Fruit fly (Drosophila melanogaster) whole organism, larva: Measurements from ENCODE around the gene Rsf1.

Experiments used
- noc ChIP-seq: fragments of 200-800 bp; sonication (Bioruptor generic); optimal IDR thresholded peaks from 3 replicates; lab custom pipeline; 2019; ENCODE audit warnings: missing biosample characterization, mild to moderate bottlenecking, missing genetic modification characterization, moderate library complexity

The Rsf1 gene

DNA sequence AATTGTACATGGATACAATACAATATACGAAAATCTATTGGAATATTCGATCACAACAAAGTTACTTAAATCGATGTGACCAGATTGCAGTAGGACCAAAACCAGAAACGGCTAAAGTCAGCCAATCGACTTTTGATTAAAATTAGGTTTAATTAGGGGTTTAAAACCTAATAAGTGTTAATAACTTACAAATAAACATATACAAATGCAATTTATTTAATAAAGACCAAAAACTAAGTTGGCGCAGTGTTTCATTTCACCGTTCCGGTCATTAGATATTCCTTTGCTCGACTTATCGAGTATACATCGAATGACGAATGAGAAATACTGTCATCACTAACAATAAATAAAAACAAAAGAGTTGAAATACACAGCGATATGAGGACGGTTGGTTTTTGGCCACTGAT, 12.9 kb downstream of the Rsf1 start, which contains the start of the genes bsk and CG31717:
bsk (minus strand) TSS at position 61 of the 407 bp plus-strand sequence.
CG31717 (plus strand) TSS at position 297 of the 407 bp plus-strand sequence.
- TF ChIP-seq noc (tag; lab: Kevin White, UChicago): no peak

DNA sequence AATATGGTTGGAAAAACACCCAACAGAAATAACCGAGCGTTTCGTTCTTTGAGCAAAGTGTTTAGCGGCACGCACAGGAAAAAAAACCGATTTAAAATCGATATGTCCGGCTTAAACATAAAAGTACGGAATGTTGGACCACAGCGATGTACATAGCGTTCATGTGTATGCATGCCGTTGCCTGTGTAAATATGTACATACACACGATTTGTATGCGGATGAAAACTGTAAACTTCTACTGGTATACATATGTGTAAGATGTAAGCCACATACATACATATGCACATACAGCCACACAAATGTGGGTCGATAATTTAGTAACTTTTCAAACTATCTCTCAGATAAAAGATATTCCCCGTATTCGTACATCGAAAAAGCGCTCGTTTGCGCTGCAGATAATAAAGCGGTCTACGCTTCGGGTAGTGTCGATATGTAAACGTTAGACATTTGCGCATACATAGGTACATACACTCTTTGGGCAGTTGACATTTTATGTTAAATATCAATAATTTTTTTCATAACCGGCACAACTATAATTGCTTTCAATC, 13.6 kb downstream of the Rsf1 start:
- no peak for TF ChIP-seq noc (tag; lab: Kevin White, UChicago)

DNA sequence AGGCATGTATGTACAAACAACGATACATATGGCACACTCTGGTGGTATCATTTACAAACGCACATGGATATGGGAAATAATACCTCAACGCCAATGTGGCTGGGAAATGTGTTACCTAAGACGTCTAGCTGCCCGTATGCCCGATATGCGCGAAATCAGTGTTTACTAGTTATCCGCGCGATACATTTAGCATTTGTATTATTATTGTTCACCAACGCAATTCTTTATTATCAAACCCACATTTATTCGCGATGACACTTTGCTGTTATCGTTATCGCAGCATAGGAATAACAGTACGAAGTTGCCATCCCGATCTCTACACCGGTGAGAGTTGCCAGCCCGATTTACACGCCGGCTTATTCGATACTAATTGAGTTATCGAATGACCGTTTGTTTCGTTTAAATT, 16.6 kb downstream of the Rsf1 start, which contains the start of gene chico:
chico (minus strand) TSS at position 294 of the 406 bp plus-strand sequence.
- TF ChIP-seq noc (tag; lab: Kevin White, UChicago): no peak

DNA sequence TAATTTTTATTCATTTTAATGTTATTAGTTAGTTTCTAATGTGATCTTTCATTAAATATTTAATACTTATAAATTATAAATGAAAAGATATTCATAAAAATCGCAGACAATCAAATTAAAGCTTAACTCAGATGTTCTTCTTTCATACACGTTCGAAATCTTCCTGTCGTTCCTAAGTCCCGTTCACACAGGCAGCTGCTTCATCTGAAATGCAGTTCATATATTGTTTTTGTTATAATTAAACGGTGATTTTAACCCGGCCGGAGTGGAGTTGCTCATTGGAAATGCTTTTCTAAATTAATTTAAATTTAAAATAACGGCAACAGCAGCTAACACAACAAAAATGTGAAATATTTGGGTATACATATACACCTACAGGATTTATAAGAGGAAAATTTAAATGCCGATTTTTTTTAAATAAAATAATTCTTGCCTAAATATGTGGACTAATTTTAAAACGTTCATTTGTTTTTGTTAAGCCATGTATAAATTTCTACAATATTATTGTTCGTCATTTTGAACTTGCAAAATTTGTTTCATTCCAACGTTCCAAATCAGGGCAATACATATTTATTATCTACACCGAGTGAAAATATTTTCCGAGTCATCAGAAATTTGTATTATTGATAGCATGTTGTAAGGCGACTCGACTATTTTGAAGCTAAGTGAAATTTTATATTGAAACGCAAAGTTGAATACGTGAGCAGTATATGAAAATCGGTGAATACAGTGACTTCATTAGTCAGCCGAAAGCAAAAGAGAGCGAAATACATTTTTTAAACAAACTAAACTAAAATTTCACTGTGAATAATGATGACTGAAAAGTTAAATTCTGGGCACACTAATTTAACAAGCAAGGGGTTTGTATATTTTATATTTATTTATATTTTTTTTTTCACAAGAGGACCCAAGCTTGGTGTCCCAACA, 24.4 kb downstream of the Rsf1 start, which contains the start of gene me31B:
me31B (plus strand) TSS at position 616 of the 927 bp plus-strand sequence.
- no peak for TF ChIP-seq noc (tag; lab: Kevin White, UChicago)

DNA sequence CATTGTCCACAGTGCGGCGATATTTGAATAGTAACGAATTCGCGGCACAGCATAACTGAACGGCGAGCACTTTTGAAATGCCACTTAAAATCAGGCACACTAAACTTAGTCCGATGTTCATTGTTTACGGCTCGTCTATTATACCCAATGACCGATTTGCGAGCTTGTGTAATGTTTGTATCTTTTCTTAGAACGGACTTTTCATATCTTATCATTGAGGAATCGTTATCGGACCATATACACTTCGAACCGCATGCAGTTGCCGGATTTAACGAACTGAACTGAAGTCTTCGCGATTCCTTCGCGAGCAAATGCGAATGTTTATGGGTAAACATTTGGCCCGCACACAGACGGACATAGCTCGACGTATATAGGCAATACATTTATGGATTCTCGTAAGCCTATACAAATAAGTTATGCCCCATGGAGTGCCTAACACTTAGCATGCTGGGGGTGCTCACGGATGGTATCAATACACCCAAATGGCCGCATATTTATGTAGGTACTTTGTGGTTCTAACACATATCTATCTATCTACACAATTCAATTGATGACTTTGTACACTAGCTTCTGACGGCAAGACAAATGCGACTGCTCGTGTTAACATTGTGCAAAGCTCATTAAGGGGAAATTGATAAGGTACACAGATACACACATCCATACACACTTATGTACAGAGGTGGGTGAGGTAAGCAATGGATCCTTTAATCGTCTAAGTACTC, 25.5 kb downstream of the Rsf1 start, which contains the start of gene mthl15:
mthl15 (minus strand) TSS at position 593 of the 722 bp plus-strand sequence.
- no peak for TF ChIP-seq noc (tag; lab: Kevin White, UChicago)

DNA sequence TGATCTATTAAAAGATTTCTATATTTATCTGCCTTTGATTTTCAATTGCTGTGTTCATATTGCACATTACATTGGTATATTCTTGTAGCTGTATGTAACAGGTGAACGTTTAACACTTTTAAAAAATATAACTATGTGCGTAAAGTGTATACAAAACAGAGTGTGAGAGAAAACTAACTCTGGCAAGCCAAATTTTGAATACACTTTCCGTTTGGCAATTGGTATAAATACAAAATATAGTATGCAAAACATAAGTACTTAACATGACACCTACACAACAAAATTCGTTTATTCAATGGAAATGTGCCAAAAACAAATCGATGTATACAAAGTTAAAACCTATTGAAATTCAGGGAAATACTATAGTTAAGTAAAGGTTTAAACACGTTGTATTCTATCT, 30.5 kb downstream of the Rsf1 start:
- TF ChIP-seq noc (tag; lab: Kevin White, UChicago): no peak

DNA sequence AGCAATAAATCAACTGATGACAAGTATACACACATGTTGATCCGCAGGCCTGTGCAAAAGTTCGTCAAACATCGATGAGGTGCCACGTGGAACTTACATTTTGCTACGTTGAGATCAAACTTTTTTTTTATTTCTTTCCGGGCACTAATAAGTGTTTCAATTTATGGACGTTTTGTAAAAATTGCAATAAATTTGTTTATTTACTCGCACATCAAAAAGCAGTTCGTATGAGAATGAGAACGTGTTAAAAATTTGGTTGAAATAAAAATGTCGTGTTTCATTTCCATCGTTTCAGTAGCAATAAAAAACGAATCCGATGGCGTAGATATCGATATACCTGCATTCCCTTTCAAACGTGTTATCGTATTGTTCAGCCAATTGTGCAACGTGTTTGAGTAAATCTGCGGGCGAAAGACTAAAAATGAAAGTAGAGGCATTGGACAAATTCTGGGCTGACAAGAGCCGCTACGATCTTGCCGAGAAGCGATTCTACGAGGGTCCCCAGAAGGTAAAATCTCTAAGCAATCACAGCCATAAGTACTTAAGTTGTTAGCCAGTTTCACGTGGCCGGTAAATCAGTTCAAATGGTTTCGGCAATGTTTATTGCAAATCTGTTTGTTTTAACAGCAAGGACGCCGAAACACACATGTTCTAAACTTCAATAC, 31.1 kb downstream of the Rsf1 start, which contains the start of gene eEF1delta:
eEF1delta (plus strand) TSS at position 356 of the 665 bp plus-strand sequence.
- TF ChIP-seq noc (tag; lab: Kevin White, UChicago): no peak

DNA sequence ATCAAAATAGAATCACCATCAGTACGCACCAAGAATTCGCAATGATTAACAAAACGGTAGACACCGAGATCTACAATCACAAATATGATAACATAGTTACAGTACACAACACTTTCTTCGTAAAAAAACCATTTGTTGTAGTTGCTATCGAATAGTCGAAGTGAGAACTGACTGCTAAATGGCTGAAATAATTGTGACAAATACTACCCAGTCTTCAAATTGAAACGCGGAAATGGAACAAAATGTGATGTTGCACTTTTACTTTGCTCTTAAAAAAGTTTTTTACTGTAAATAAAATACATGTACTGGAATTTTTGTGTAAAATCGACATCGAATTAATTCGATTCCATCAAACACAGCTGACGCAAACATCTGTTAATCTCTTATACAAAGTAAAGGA, 31.8 kb downstream of the Rsf1 start, which contains the start of gene ova:
ova (minus strand) TSS at position 183 of the 400 bp plus-strand sequence.
- TF ChIP-seq noc (tag; lab: Kevin White, UChicago): no peak

DNA sequence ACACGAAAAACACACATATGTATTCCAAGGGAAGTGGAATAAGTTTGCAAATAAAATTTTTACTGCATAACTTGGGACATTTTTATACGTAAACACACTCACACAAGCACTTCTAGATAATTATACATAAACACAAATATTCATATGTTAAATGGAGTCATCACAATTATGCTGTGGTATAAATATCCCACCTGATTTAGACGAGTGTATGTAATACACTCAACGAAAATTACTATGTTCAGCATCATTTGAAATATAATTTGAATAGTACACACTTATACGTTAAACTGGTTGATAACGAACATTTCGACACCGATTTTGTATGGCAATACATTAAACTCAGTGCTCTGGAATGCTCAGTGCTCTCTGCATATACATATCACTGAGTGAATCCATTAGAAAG, 32.3 kb downstream of the Rsf1 start:
- TF ChIP-seq noc (tag; lab: Kevin White, UChicago): no peak

DNA sequence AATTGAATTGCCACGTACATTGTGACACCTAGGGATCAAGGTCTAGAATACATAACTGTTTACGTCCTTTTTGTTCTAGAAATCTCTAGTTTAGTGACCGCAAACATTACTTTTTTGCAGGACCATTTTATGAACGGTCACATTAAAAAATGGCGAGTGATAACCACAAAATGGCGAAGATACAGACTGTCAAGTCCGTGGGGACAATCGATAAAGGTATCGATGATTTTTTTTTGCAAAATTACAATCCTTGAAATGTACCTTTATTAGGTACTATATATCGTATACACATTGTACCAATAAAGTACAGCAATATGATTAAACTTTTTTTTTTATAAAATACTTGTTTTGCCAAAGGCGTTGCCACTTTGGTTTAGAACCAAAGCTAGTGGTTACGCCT, 32.9 kb downstream of the Rsf1 start:
- no peak for TF ChIP-seq noc (tag; lab: Kevin White, UChicago)

DNA sequence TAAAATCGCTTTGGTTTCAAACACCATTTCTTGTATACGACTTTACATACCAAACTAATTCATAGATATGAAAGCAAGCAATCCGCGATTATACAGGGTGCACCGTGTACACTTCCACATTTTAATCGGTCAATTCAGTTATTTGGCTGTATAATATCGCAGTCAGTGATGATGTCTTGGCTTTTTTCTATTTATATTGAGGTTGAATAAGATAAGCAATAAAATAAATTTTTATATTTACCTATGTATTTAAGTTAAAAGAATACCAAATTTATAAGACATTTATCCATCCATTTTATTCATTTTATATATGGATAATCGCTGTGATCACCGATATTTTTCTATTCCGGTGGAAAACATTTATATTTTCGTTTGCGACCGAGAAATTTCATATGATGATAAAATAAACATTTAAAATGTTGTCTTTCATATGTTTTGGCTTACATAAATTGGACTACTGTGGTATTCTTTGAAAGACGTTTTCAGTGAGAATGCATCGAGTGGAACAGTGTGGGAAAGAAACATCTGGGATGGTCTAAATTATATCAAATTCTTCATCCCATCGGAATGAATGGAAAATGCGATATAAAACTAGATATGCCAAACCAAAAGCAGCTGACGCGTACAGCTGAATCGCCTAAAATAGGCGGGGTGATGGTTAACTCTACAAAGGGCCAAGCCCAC, 36.5 kb downstream of the Rsf1 start, which contains the start of gene CG5708:
CG5708 (minus strand) TSS at position 85 of the 684 bp plus-strand sequence.
- no peak for TF ChIP-seq noc (tag; lab: Kevin White, UChicago)

DNA sequence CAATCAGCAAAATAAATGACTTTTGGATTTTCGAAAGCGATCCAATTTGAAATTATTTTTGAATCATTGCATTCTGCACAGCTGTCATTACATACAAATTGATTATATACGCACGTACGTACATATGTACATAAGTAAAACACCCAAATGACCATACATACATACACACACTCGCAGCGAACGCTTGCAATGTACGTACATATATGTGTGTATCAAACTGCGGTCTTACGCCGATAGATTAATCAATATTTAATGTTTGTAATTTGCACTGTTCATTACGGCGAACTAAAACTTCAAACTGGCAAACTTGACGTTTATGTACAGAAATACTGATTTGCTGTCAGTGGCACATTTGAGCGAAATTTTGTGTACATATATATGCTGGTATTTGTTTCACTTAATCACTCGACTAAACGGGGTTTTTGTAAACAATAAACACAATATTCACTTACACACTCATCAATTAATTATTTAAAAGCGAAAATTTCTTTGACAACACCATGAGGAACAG, 37.1 kb downstream of the Rsf1 start:
- no peak for TF ChIP-seq noc (tag; lab: Kevin White, UChicago)

DNA sequence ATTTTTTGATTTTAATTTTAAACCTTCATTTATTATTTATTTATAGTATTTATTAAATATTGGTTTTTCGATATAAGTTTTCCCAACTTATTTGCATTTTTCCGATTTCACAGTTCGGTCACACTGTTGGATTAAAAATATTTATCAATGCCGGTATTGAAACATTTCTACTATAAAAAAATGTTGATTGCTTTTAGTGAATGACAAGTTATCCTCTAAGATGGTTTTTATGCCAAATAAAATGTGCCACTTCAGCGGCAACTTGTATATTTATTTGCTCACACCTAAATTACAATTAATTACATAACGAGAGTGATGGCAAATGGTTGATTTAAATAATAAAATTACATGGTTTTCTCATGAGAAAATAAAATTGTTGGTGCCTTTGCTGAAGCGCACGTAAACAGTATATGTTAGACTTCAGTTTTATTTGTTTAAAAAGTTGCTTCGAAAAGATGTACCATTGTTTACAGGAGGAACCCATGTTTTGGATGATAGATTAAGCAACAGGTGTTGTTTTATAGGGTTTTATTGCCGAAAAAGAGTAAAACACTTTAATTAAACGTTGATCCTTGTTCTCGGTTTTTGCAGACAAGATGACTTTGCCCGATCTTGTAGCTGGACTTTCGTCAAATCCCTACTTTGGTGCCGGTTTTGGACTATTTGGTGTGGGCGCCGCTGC, 40.7 kb downstream of the Rsf1 start, which contains the start of gene Bcs1:
Bcs1 (plus strand) TSS at position 108 of the 682 bp plus-strand sequence.
- TF ChIP-seq noc (tag; lab: Kevin White, UChicago): no peak
